Fruit fly (Drosophila melanogaster): ENCODE data around the gene PTPMT1.

- no peak for TF ChIP-seq CG15011 (GFP tag; optimal IDR thresholded peaks at IDR 0.05)
- no peak for TF ChIP-seq cas (GFP tag; IDR thresholded peaks at IDR 0.05)
- no peak for TF ChIP-seq CG10543 (GFP tag; optimal IDR thresholded peaks at IDR 0.05)
- peak; percentile 10 for TF ChIP-seq lab (GFP tag; optimal IDR thresholded peaks at IDR 0.05)
- TF ChIP-seq Scr (GFP tag; IDR thresholded peaks at IDR 0.05; ENCODE audit: partially characterized antibody): no peak
- TF ChIP-seq CG1529 (GFP tag; optimal IDR thresholded peaks at IDR 0.05): no peak
- no peak for TF ChIP-seq org-1 (GFP tag; optimal IDR thresholded peaks at IDR 0.05)
- no peak for TF ChIP-seq CG10431 (GFP tag; optimal IDR thresholded peaks at IDR 0.05)
- no peak for TF ChIP-seq bsh (GFP tag; optimal IDR thresholded peaks at IDR 0.05)
- TF ChIP-seq CG6683 (GFP tag; optimal IDR thresholded peaks at IDR 0.05): no peak
These were observed 36.2 kb upstream of the PTPMT1 start for dm6 chr3R:23721936-23722335.
